Fruit fly (Drosophila melanogaster): Measurements from ENCODE around the gene ntc.
A peak's percentile ranks its signal among the peaks of the same experiment; 100 is the strongest.

ntc gene

dm6 chr3L:3825485-3825813 lies 19.2 kb upstream of the ntc start:
- no peak for TF ChIP-seq psq (GFP tag; optimal IDR thresholded peaks at IDR 0.05)
- TF ChIP-seq foxo (GFP tag; optimal IDR thresholded peaks at IDR 0.05) = no peak
- TF ChIP-seq Rel (GFP tag; optimal IDR thresholded peaks at IDR 0.05) = no peak
- no peak for TF ChIP-seq Rel (tag; optimal IDR thresholded peaks at IDR 0.05)
- TF ChIP-seq N (GFP tag; optimal IDR thresholded peaks at IDR 0.05) = no peak
- TF ChIP-seq Sp1 (GFP tag; optimal IDR thresholded peaks at IDR 0.05) = no peak
- TF ChIP-seq Dfd (GFP tag; optimal IDR thresholded peaks at IDR 0.05) = peak; percentile 85

- TF ChIP-seq br (GFP tag; optimal IDR thresholded peaks at IDR 0.05) (peak; percentile 9), lola (GFP tag; optimal IDR thresholded peaks at IDR 0.05) (no peak), fru (GFP tag; optimal IDR thresholded peaks at IDR 0.05) (peak; percentile 51), CrebA (GFP tag; optimal IDR thresholded peaks at IDR 0.05; ENCODE audit: borderline replicate concordance) (no peak), Hnf4 (GFP tag; optimal IDR thresholded peaks at IDR 0.05) (no peak), rgr (GFP tag; optimal IDR thresholded peaks at IDR 0.05) (peak; percentile 54), GATAd (GFP tag; optimal IDR thresholded peaks at IDR 0.05) (no peak), sage (GFP tag; optimal IDR thresholded peaks at IDR 0.05) (no peak), dl (GFP tag; optimal IDR thresholded peaks at IDR 0.05; ENCODE audit: insufficient read depth in 1 of 2, partially characterized antibody in 2 of 2) (peak in 1 of 2 experiments; percentile 56), ey (GFP tag; optimal IDR thresholded peaks at IDR 0.05) (peak; percentile 38), CG32264 (GFP tag; optimal IDR thresholded peaks at IDR 0.05) (no peak), Jra (GFP tag; optimal IDR thresholded peaks at IDR 0.05) (no peak), dsf (GFP tag; optimal IDR thresholded peaks at IDR 0.05; ENCODE audit: borderline replicate concordance) (no peak), HLH106 (tag; optimal IDR thresholded peaks at IDR 0.05) (peak; percentile 32), Abd-B (GFP tag; optimal IDR thresholded peaks at IDR 0.05) (no peak), Sp1 (GFP tag; optimal IDR thresholded peaks at IDR 0.05) (peak; percentile 40), Myc (optimal IDR thresholded peaks at IDR 0.05) (no peak), usp (GFP tag; optimal IDR thresholded peaks at IDR 0.05) (no peak), jim (GFP tag; optimal IDR thresholded peaks at IDR 0.05) (no peak), pan (optimal IDR thresholded peaks at IDR 0.05) (no peak), Rel (GFP tag; optimal IDR thresholded peaks at IDR 0.05) (no peak), Rel (tag; optimal IDR thresholded peaks at IDR 0.05) (no peak), CG9705 (GFP tag; optimal IDR thresholded peaks at IDR 0.05) (no peak), Dif (GFP tag; optimal IDR thresholded peaks at IDR 0.05; ENCODE audit: partially characterized antibody) (peak; percentile 32), Vsx2 (GFP tag; optimal IDR thresholded peaks at IDR 0.05; ENCODE audit: partially characterized antibody) (no peak), brk (GFP tag; optimal IDR thresholded peaks at IDR 0.05) (peak; percentile 24), Hr83 (GFP tag; optimal IDR thresholded peaks at IDR 0.05; ENCODE audit: poor library complexity, severe bottlenecking) (no peak), Hr78 (GFP tag; optimal IDR thresholded peaks at IDR 0.05) (no peak), h (GFP tag; optimal IDR thresholded peaks at IDR 0.05) (peak; percentile 50), foxo (GFP tag; optimal IDR thresholded peaks at IDR 0.05) (peak in 1 of 2 experiments; percentile 51), sv (GFP tag; optimal IDR thresholded peaks at IDR 0.05) (peak; percentile 45), Dfd (GFP tag; optimal IDR thresholded peaks at IDR 0.05) (peak; percentile 13), tai (GFP tag; optimal IDR thresholded peaks at IDR 0.05) (no peak), psq (GFP tag; optimal IDR thresholded peaks at IDR 0.05) (peak; percentile 48), dmrt93B (GFP tag; optimal IDR thresholded peaks at IDR 0.05) (peak; percentile 15), N (GFP tag; optimal IDR thresholded peaks at IDR 0.05) (no peak), Mio (GFP tag; optimal IDR thresholded peaks at IDR 0.05) (no peak), OdsH (GFP tag; optimal IDR thresholded peaks at IDR 0.05) (peak; percentile 68), woc (GFP tag; optimal IDR thresholded peaks at IDR 0.05) (no peak)
Observed at dm6 chr3L:3824790-3825484, 18.7 kb upstream of the ntc start, which contains the start of gene Rdh. Rdh (plus strand) TSS chr3L:3825449.

Data from whole organism, wandering third instar larva.